Fruit fly (Drosophila melanogaster): ENCODE data around the gene CG2926.

Gene CG2926

DNA sequence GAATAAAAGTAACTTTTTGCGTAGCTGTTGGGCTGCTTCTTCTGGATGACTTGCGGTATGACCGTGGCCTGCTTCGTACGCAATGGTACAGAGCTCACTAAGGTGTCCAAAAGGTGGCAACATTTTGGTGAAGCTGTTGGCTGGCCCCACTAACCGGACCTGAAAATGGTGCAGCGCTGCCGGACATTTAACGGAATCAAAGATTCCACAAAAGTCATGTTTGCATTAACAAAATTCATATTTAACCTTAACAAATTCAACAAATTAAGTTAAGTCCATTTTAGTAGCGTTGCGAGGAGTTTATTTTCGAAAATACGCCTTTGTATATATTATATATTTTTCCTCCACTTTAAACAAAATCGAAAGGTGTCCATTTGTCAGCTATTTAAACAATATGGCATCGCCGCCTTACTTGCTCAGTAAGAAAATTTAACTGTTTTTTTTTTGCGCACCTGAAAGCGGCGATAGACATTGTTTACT is 12.9 kb upstream of the CG2926 start, which contains the start of the genes kra and SecS (continued):
- TF ChIP-seq CG10147 (GFP tag; optimal IDR thresholded peaks at IDR 0.05) = peak; percentile 54
- no peak for TF ChIP-seq prd (optimal IDR thresholded peaks at IDR 0.05)
- TF ChIP-seq prd (GFP tag; IDR thresholded peaks at IDR 0.05) = no peak
- no peak for TF ChIP-seq CG3847 (GFP tag; IDR thresholded peaks at IDR 0.05)
- no peak for TF ChIP-seq CG7745 (tag; optimal IDR thresholded peaks at IDR 0.05)
- TF ChIP-seq Doc2 (GFP tag; IDR thresholded peaks at IDR 0.05) = no peak
- TF ChIP-seq Meics (GFP tag; optimal IDR thresholded peaks at IDR 0.05) = peak; percentile 53
- TF ChIP-seq luna (GFP tag; optimal IDR thresholded peaks at IDR 0.05) = no peak
- TF ChIP-seq Oli (tag; optimal IDR thresholded peaks at IDR 0.05) = no peak
- TF ChIP-seq CG14441 (GFP tag; IDR thresholded peaks at IDR 0.05) = no peak
- peak; percentile 50 for TF ChIP-seq CG15601 (tag; optimal IDR thresholded peaks at IDR 0.05)
- TF ChIP-seq CG15696 (tag; optimal IDR thresholded peaks at IDR 0.05) = peak; percentile 58
- no peak for TF ChIP-seq wek (GFP tag; optimal IDR thresholded peaks at IDR 0.05)
- peak; percentile 55 for TF ChIP-seq NfI (GFP tag; optimal IDR thresholded peaks at IDR 0.05)
- peak; percentile 29 for TF ChIP-seq Bteb2 (GFP tag; optimal IDR thresholded peaks at IDR 0.05)
- TF ChIP-seq CG8765 (GFP tag; IDR thresholded peaks at IDR 0.05) = no peak
- peak; percentile 67 to 68 for TF ChIP-seq dpn (GFP tag; optimal IDR thresholded peaks at IDR 0.05)
- peak; percentile 86 for TF ChIP-seq CG17186 (GFP tag; optimal IDR thresholded peaks at IDR 0.05)
- no peak for TF ChIP-seq chm (GFP tag; IDR thresholded peaks at IDR 0.05)
- TF ChIP-seq CG10267 (tag; optimal IDR thresholded peaks at IDR 0.05) = peak; percentile 66
- no peak for TF ChIP-seq crc (GFP tag; optimal IDR thresholded peaks at IDR 0.05)
- no peak for TF ChIP-seq dmrt99B (tag; optimal IDR thresholded peaks at IDR 0.05)
- peak; percentile 57 for TF ChIP-seq CG1647 (GFP tag; optimal IDR thresholded peaks at IDR 0.05)
- peak; percentile 48 for TF ChIP-seq jumu (GFP tag; optimal IDR thresholded peaks at IDR 0.05)
- peak; percentile 35 for TF ChIP-seq Antp (GFP tag; optimal IDR thresholded peaks at IDR 0.05)
- peak; percentile 80 for TF ChIP-seq Myb (GFP tag; optimal IDR thresholded peaks at IDR 0.05)
- TF ChIP-seq Aef1 (GFP tag; IDR thresholded peaks at IDR 0.05) = no peak
- TF ChIP-seq CG12236 (GFP tag; optimal IDR thresholded peaks at IDR 0.05) = no peak
- TF ChIP-seq HLHmδ (GFP tag; optimal IDR thresholded peaks at IDR 0.05) = peak; percentile 80
- peak; percentile 3 for TF ChIP-seq HHEX (GFP tag; optimal IDR thresholded peaks at IDR 0.05)
- peak; percentile 41 for TF ChIP-seq CG12942 (GFP tag; optimal IDR thresholded peaks at IDR 0.05)
- TF ChIP-seq MBD-R2 (GFP tag; IDR thresholded peaks at IDR 0.05) = no peak
- TF ChIP-seq wor (GFP tag; IDR thresholded peaks at IDR 0.05) = no peak
- no peak for TF ChIP-seq cad (GFP tag; optimal IDR thresholded peaks at IDR 0.05)
- no peak for TF ChIP-seq CG8089 (GFP tag; optimal IDR thresholded peaks at IDR 0.05)
- no peak for TF ChIP-seq Lpt (GFP tag; optimal IDR thresholded peaks at IDR 0.05)
- TF ChIP-seq CG9817 (tag; optimal IDR thresholded peaks at IDR 0.05) = peak; percentile 75
- peak; percentile 47 for TF ChIP-seq pho (GFP tag; optimal IDR thresholded peaks at IDR 0.05)
- TF ChIP-seq CG12219 (GFP tag; optimal IDR thresholded peaks at IDR 0.05) = no peak
- TF ChIP-seq CG18764 (GFP tag; optimal IDR thresholded peaks at IDR 0.05) = peak; percentile 27
- TF ChIP-seq sna (GFP tag; IDR thresholded peaks at IDR 0.05; ENCODE audit: partially characterized antibody) = no peak
- TF ChIP-seq CG7963 (GFP tag; IDR thresholded peaks at IDR 0.05; ENCODE audit: partially characterized antibody) = no peak
- TF ChIP-seq Sin3A (optimal IDR thresholded peaks at IDR 0.05) = peak; percentile 84
- TF ChIP-seq CG4730 (GFP tag; IDR thresholded peaks at IDR 0.05) = no peak
- no peak for TF ChIP-seq Sox102F (GFP tag; optimal IDR thresholded peaks at IDR 0.05)
- peak; percentile 43 for TF ChIP-seq CG3995 (GFP tag; optimal IDR thresholded peaks at IDR 0.05)
- peak; percentile 52 for TF ChIP-seq Hsf (GFP tag; optimal IDR thresholded peaks at IDR 0.05)
- peak; percentile 26 for TF ChIP-seq CG10462 (GFP tag; optimal IDR thresholded peaks at IDR 0.05)
- TF ChIP-seq gfzf (GFP tag; optimal IDR thresholded peaks at IDR 0.05) = peak; percentile 95
- no peak for TF ChIP-seq CG13123 (GFP tag; optimal IDR thresholded peaks at IDR 0.05)
- TF ChIP-seq Tbp (GFP tag; optimal IDR thresholded peaks at IDR 0.05) = no peak
- no peak for TF ChIP-seq CG17568 (GFP tag; optimal IDR thresholded peaks at IDR 0.05)
